Worm (Caenorhabditis elegans): ENCODE measurements around the gene agxt-1.

agxt-1 gene

ce11 chrII:8845298-8845697, at the start of gene agxt-1:
TSS of gene agxt-1 (plus strand) at chrII:8845598.
- TF ChIP-seq unc-86 (tag; optimal IDR thresholded peaks at IDR 0.05) (no peak), K02D7.2 (tag; optimal IDR thresholded peaks at IDR 0.05) (no peak), ceh-2 (tag; optimal IDR thresholded peaks at IDR 0.05) (no peak), lin-11 (tag; optimal IDR thresholded peaks at IDR 0.05) (no peak), ets-4 (tag; optimal IDR thresholded peaks at IDR 0.05) (no peak), nfya-1 (tag; optimal IDR thresholded peaks at IDR 0.05) (no peak)

DNA sequence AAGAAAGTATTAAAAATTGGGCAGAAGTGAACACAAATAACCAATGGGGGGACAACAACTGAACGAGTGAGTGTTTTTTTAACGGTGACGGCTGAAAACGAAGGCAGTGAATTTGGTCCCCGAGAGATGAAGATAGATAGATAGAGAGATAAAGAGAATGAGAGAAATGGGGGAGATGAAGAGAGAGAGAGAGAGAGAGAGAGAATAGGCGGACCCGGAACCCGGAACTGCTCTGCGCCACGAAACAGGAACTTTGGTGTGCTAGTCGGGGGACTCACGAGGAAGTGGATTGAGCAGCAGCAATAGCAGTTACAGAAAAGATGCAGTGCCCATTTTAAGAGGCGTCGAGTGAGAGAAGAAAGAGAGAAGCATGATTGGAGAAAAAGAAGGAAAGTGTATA, 49.0 kb upstream of the agxt-1 start:
- no peak for TF ChIP-seq unc-55 (GFP tag; optimal IDR thresholded peaks at IDR 0.05)
- no peak for TF ChIP-seq T23F11.4 (GFP tag; optimal IDR thresholded peaks at IDR 0.05)
- TF ChIP-seq K02D7.2 (tag; optimal IDR thresholded peaks at IDR 0.05) = no peak
- TF ChIP-seq sox-2 (GFP tag; IDR thresholded peaks at IDR 0.05) = no peak
- TF ChIP-seq elt-2 (tag; optimal IDR thresholded peaks at IDR 0.05) = no peak
- no peak for TF ChIP-seq gmeb-2 (tag; optimal IDR thresholded peaks at IDR 0.05)
- TF ChIP-seq ceh-34 (tag; optimal IDR thresholded peaks at IDR 0.05) = peak; percentile 38
- peak; percentile 23 for TF ChIP-seq ceh-31 (tag; optimal IDR thresholded peaks at IDR 0.05)
- no peak for TF ChIP-seq nhr-232 (tag; optimal IDR thresholded peaks at IDR 0.05)
- TF ChIP-seq tbx-2 (tag; optimal IDR thresholded peaks at IDR 0.05) = peak; percentile 44
- peak; percentile 19 for TF ChIP-seq ceh-14 (tag; optimal IDR thresholded peaks at IDR 0.05)
- no peak for TF ChIP-seq ama-1 (optimal IDR thresholded peaks at IDR 0.05)
- peak; percentile 77 for TF ChIP-seq unc-42 (tag; optimal IDR thresholded peaks at IDR 0.05)
- peak; percentile 8 for TF ChIP-seq nfya-1 (tag; optimal IDR thresholded peaks at IDR 0.05)
- peak; percentile 75 for TF ChIP-seq ceh-18 (tag; optimal IDR thresholded peaks at IDR 0.05)
- no peak for TF ChIP-seq unc-3 (GFP tag; conservative IDR thresholded peaks at IDR 0.05)
- TF ChIP-seq unc-3 (tag; optimal IDR thresholded peaks at IDR 0.05) = no peak
- peak; percentile 9 for TF ChIP-seq fkh-10 (GFP tag; optimal IDR thresholded peaks at IDR 0.05)

ce11 chrII:8799725-8800124, 45.7 kb upstream of the agxt-1 start:
- TF ChIP-seq odd-2 (tag; optimal IDR thresholded peaks at IDR 0.05) = no peak
- no peak for TF ChIP-seq ceh-6 (GFP tag; optimal IDR thresholded peaks at IDR 0.05)
- TF ChIP-seq unc-42 (tag; optimal IDR thresholded peaks at IDR 0.05) = no peak
- TF ChIP-seq C38D4.7 (GFP tag; optimal IDR thresholded peaks at IDR 0.05) = no peak
- TF ChIP-seq npax-4 (tag; optimal IDR thresholded peaks at IDR 0.05) = no peak
- TF ChIP-seq fax-1 (tag; optimal IDR thresholded peaks at IDR 0.05) = no peak
- TF ChIP-seq pros-1 (tag; optimal IDR thresholded peaks at IDR 0.05) = no peak
- no peak for TF ChIP-seq T23F11.4 (GFP tag; optimal IDR thresholded peaks at IDR 0.05)
- TF ChIP-seq ttx-3 (tag; optimal IDR thresholded peaks at IDR 0.05) = no peak
- no peak for TF ChIP-seq unc-3 (GFP tag; conservative IDR thresholded peaks at IDR 0.05)
- TF ChIP-seq unc-3 (tag; optimal IDR thresholded peaks at IDR 0.05) = no peak
- no peak for TF ChIP-seq madf-2 (tag; optimal IDR thresholded peaks at IDR 0.05)
- TF ChIP-seq nfya-1 (tag; optimal IDR thresholded peaks at IDR 0.05) = no peak
- no peak for TF ChIP-seq pha-4 (tag; optimal IDR thresholded peaks at IDR 0.05)
- TF ChIP-seq ceh-48 (tag; optimal IDR thresholded peaks at IDR 0.05) = no peak
- no peak for TF ChIP-seq tbx-2 (tag; optimal IDR thresholded peaks at IDR 0.05)
- TF ChIP-seq zip-5 (tag; optimal IDR thresholded peaks at IDR 0.05) = no peak
- TF ChIP-seq ceh-2 (tag; optimal IDR thresholded peaks at IDR 0.05) = no peak

ce11 chrII:8800830-8801229, 44.6 kb upstream of the agxt-1 start, which contains the start of gene appg-2:
TSS of gene appg-2 (plus strand) at chrII:8801130.
- TF ChIP-seq unc-3 (GFP tag; conservative IDR thresholded peaks at IDR 0.05) (no peak), unc-3 (tag; optimal IDR thresholded peaks at IDR 0.05) (no peak), unc-86 (tag; optimal IDR thresholded peaks at IDR 0.05) (no peak), pros-1 (tag; optimal IDR thresholded peaks at IDR 0.05) (no peak), eyg-1 (tag; optimal IDR thresholded peaks at IDR 0.05) (no peak), unc-42 (tag; optimal IDR thresholded peaks at IDR 0.05) (no peak), sox-4 (tag; optimal IDR thresholded peaks at IDR 0.05) (no peak), pha-4 (tag; optimal IDR thresholded peaks at IDR 0.05) (no peak), ztf-16 (tag; optimal IDR thresholded peaks at IDR 0.05) (no peak), zip-5 (tag; optimal IDR thresholded peaks at IDR 0.05) (no peak), hlh-13 (GFP tag; optimal IDR thresholded peaks at IDR 0.05) (no peak), nhr-232 (tag; optimal IDR thresholded peaks at IDR 0.05) (no peak), ceh-31 (tag; optimal IDR thresholded peaks at IDR 0.05) (no peak), fax-1 (tag; optimal IDR thresholded peaks at IDR 0.05) (no peak), hlh-15 (tag; optimal IDR thresholded peaks at IDR 0.05) (no peak), ceh-34 (tag; optimal IDR thresholded peaks at IDR 0.05) (no peak), elt-2 (tag; optimal IDR thresholded peaks at IDR 0.05) (no peak)
